Fruit fly (Drosophila melanogaster): Measurements from ENCODE around the gene stg1.

DNA sequence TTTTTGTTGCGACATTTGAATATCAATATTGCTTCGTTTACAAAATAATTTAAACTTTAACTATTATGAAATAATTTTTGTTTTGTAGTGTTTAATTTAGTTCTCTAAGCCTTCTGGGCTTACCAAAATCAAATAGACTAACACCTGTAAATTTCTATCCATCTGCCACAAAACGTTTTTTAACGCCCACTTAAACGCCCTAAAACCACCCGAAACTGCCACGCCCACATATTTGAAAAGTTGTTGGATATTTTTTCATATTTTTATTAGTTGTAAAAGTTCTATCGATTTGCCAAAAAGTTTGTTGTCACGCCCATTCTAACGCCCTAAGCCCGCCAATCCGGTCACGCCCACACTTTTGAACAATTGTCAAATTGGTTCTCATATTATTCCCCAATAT, 53.3 kb downstream of the stg1 start, which contains the start of gene CG45154:
- TF ChIP-seq psq (GFP tag; optimal IDR thresholded peaks at IDR 0.05) (no peak), Dfd (GFP tag; optimal IDR thresholded peaks at IDR 0.05) (no peak), ey (GFP tag; optimal IDR thresholded peaks at IDR 0.05) (no peak), pan (optimal IDR thresholded peaks at IDR 0.05) (no peak), Mio (GFP tag; optimal IDR thresholded peaks at IDR 0.05) (no peak), Myc (optimal IDR thresholded peaks at IDR 0.05) (no peak), HLH106 (tag; optimal IDR thresholded peaks at IDR 0.05) (no peak), sage (GFP tag; optimal IDR thresholded peaks at IDR 0.05) (no peak), lola (GFP tag; optimal IDR thresholded peaks at IDR 0.05) (no peak)

Data from whole organism, wandering third instar larva.